Worm (Caenorhabditis elegans) whole organism, L4 larva: ENCODE measurements around the gene nhr-173.

ENCODE experiments used
- D1046.2 ChIP-seq: fragments of 200-800 bp; sonication (Bioruptor generic); IDR thresholded peaks from 2 replicates; pipeline ENCODE4 v1.3.6; 2022; ENCODE audit warnings: missing genetic modification characterization, missing compliant biosample characterization
- F10B5.3 ChIP-seq: sonication (generic microtip); optimal IDR thresholded peaks from 2 replicates; lab custom pipeline; 2016; ENCODE audit warnings: mild to moderate bottlenecking, missing genetic modification characterization, missing compliant biosample characterization
- F26F4.8 ChIP-seq: fragments of 200-800 bp; sonication (Bioruptor generic); conservative IDR thresholded peaks from 2 replicates; pipeline ENCODE4 v1.3.6; 2022; ENCODE audit warnings: missing genetic modification characterization, missing compliant biosample characterization
- F44E2.7 ChIP-seq: fragments of 200-800 bp; sonication (Bioruptor generic); IDR thresholded peaks from 2 replicates; pipeline ENCODE4 v2.1.2; 2022; ENCODE audit warnings: missing genetic modification characterization, missing compliant biosample characterization
- F49E8.2 ChIP-seq: sonication (generic microtip); optimal IDR thresholded peaks from 2 replicates; lab custom pipeline; 2016; ENCODE audit warnings: missing compliant biosample characterization, mild to moderate bottlenecking, missing genetic modification characterization, borderline replicate concordance
- T20F7.1 ChIP-seq: fragments of 200-800 bp; sonication (Bioruptor generic); optimal IDR thresholded peaks from 2 replicates; lab custom pipeline; 2018; ENCODE audit warnings: mild to moderate bottlenecking, missing genetic modification characterization, missing compliant biosample characterization
- Y5F2A.4 ChIP-seq: fragments of 200-800 bp; sonication (Bioruptor generic); optimal IDR thresholded peaks from 2 replicates; lab custom pipeline; 2018; ENCODE audit warnings: mild to moderate bottlenecking, missing genetic modification characterization, missing compliant biosample characterization
- Y75B8A.6 ChIP-seq: fragments of 200-800 bp; sonication (Bioruptor generic); IDR thresholded peaks from 2 replicates; pipeline ENCODE4 v1.3.6; 2022; ENCODE audit warnings: missing genetic modification reagents, missing genetic modification characterization, missing compliant biosample characterization
- ZK337.2 ChIP-seq: fragments of 200-800 bp; sonication (Bioruptor generic); IDR thresholded peaks from 2 replicates; pipeline ENCODE4 v1.3.6; 2022; ENCODE audit warnings: missing genetic modification reagents, missing genetic modification characterization, missing compliant biosample characterization
- aly-2 ChIP-seq: sonication (generic microtip); optimal IDR thresholded peaks from 2 replicates; lab custom pipeline; 2018; ENCODE audit warnings: missing biosample characterization, missing genetic modification characterization
- attf-4 ChIP-seq: sonication (generic microtip); optimal IDR thresholded peaks from 3 replicates; lab custom pipeline; 2017; ENCODE audit warnings: missing biosample characterization, missing genetic modification characterization
- ceh-44 ChIP-seq: fragments of 200-800 bp; sonication (Bioruptor generic); IDR thresholded peaks from 2 replicates; pipeline ENCODE4 v1.3.6; 2022; ENCODE audit warnings: missing genetic modification reagents, missing genetic modification characterization, missing compliant biosample characterization
- cey-2 ChIP-seq: sonication (generic microtip); optimal IDR thresholded peaks from 3 replicates; lab custom pipeline; 2017; ENCODE audit warnings: missing genetic modification characterization, mild to moderate bottlenecking, missing compliant biosample characterization, antibody characterized with exemption, borderline replicate concordance; ENCODE audit not compliant: insufficient read depth
- daf-12 ChIP-seq: fragments of 150-350 bp; optimal IDR thresholded peaks from 2 replicates; lab custom pipeline; 2014; ENCODE audit warnings: missing biosample characterization, missing genetic modification reagents, missing genetic modification characterization
- daf-16 ChIP-seq, 3 experiments: sonication (generic microtip); optimal IDR thresholded peaks; 2 replicates each; lab custom pipeline; 2016 to 2017; ENCODE audit warnings: missing genetic modification characterization in 3 of 3, missing genetic modification reagents in 3 of 3, mild to moderate bottlenecking in 2 of 3, missing compliant biosample characterization in 2 of 3, missing biosample characterization in 1 of 3, moderate library complexity in 1 of 3
- daf-8 ChIP-seq: fragments of 200-800 bp; sonication (Bioruptor generic); IDR thresholded peaks from 2 replicates; pipeline ENCODE4 v1.3.6; 2022; ENCODE audit warnings: missing genetic modification characterization, missing compliant biosample characterization
- dmd-6 ChIP-seq: fragments of 200-800 bp; sonication (Bioruptor generic); IDR thresholded peaks from 2 replicates; pipeline ENCODE4 v1.3.6; 2022; ENCODE audit warnings: missing genetic modification reagents, missing genetic modification characterization, missing compliant biosample characterization
- dmd-9 ChIP-seq: fragments of 200-800 bp; sonication (Bioruptor generic); IDR thresholded peaks from 2 replicates; pipeline ENCODE4 v1.3.6; 2022; ENCODE audit warnings: missing genetic modification reagents, missing genetic modification characterization, missing compliant biosample characterization
- dve-1 ChIP-seq: sonication (generic microtip); optimal IDR thresholded peaks from 2 replicates; lab custom pipeline; 2017; ENCODE audit warnings: antibody characterized with exemption, mild to moderate bottlenecking, missing genetic modification characterization, missing compliant biosample characterization; ENCODE audit not compliant: insufficient read depth
- egl-27 ChIP-seq: sonication (generic microtip); optimal IDR thresholded peaks from 3 replicates; lab custom pipeline; 2017; ENCODE audit warnings: missing biosample characterization, missing genetic modification reagents, missing genetic modification characterization
- fkh-10 ChIP-seq: fragments of 150-350 bp; optimal IDR thresholded peaks from 2 replicates; lab custom pipeline; 2014; ENCODE audit warnings: missing biosample characterization, missing genetic modification reagents, missing genetic modification characterization
- hif-1 ChIP-seq, 2 experiments: sonication (generic microtip); optimal IDR thresholded peaks; 2 replicates each; lab custom pipeline; 2016 to 2017; ENCODE audit warnings: missing compliant biosample characterization in 2 of 2, missing genetic modification characterization in 2 of 2, missing genetic modification reagents in 2 of 2, missing genotype in 2 of 2, mild to moderate bottlenecking in 1 of 2
- hlh-11 ChIP-seq: fragments of 200-800 bp; sonication (Bioruptor generic); optimal IDR thresholded peaks from 2 replicates; lab custom pipeline; 2018; ENCODE audit warnings: mild to moderate bottlenecking, missing genetic modification characterization, missing compliant biosample characterization
- lin-13 ChIP-seq: fragments of 150-350 bp; optimal IDR thresholded peaks from 2 replicates; lab custom pipeline; 2014; ENCODE audit warnings: missing biosample characterization, missing genetic modification reagents, missing genetic modification characterization
- lin-38 ChIP-seq: fragments of 200-800 bp; sonication (Bioruptor generic); IDR thresholded peaks from 2 replicates; pipeline ENCODE4 v1.3.6; 2022; ENCODE audit warnings: missing genetic modification reagents, missing genetic modification characterization, missing compliant biosample characterization
- madf-9 ChIP-seq: fragments of 200-800 bp; sonication (Bioruptor generic); conservative IDR thresholded peaks from 2 replicates; pipeline ENCODE4 v1.3.6; 2022; ENCODE audit warnings: missing genetic modification reagents, missing genetic modification characterization, missing compliant biosample characterization
- mep-1 ChIP-seq: fragments of 150-350 bp; sonication (generic microtip); optimal IDR thresholded peaks from 3 replicates; lab custom pipeline; 2014; ENCODE audit warnings: missing biosample characterization, missing genetic modification characterization
- mxl-2 ChIP-seq: fragments of 200-800 bp; sonication (Bioruptor generic); conservative IDR thresholded peaks from 2 replicates; pipeline ENCODE4 v1.3.6; 2022; ENCODE audit warnings: missing genetic modification reagents, missing genetic modification characterization, missing compliant biosample characterization
- mxl-3 ChIP-seq: fragments of 200-800 bp; sonication (Bioruptor generic); optimal IDR thresholded peaks from 2 replicates; lab custom pipeline; 2018; ENCODE audit warnings: mild to moderate bottlenecking, missing genetic modification characterization, missing compliant biosample characterization
- nhr-10 ChIP-seq: fragments of 150-350 bp; optimal IDR thresholded peaks from 2 replicates; lab custom pipeline; 2014; ENCODE audit warnings: missing biosample characterization, missing genetic modification characterization
- nhr-111 ChIP-seq: fragments of 200-800 bp; sonication (Bioruptor generic); optimal IDR thresholded peaks from 2 replicates; lab custom pipeline; 2018; ENCODE audit warnings: mild to moderate bottlenecking, missing genetic modification characterization, missing compliant biosample characterization
- nhr-28 ChIP-seq: fragments of 150-350 bp; optimal IDR thresholded peaks from 2 replicates; lab custom pipeline; 2014; ENCODE audit warnings: missing biosample characterization, missing genetic modification characterization
- nhr-42 ChIP-seq: fragments of 200-800 bp; sonication (Bioruptor generic); IDR thresholded peaks from 2 replicates; pipeline ENCODE4 v1.3.6; 2022; ENCODE audit warnings: missing genetic modification characterization, missing compliant biosample characterization
- nhr-6 ChIP-seq: fragments of 150-350 bp; optimal IDR thresholded peaks from 2 replicates; lab custom pipeline; 2014; ENCODE audit warnings: missing biosample characterization, missing genetic modification characterization
- php-3 ChIP-seq: fragments of 200-800 bp; sonication (Bioruptor generic); IDR thresholded peaks from 2 replicates; pipeline ENCODE4 v1.3.6; 2022; ENCODE audit warnings: missing genetic modification reagents, missing genetic modification characterization, missing compliant biosample characterization
- pqm-1 ChIP-seq: sonication (generic microtip); optimal IDR thresholded peaks from 2 replicates; lab custom pipeline; 2017; ENCODE audit warnings: missing biosample characterization, missing genetic modification characterization
- rbr-2 ChIP-seq: sonication (generic microtip); optimal IDR thresholded peaks from 2 replicates; lab custom pipeline; 2016; ENCODE audit warnings: missing genotype, missing genetic modification characterization, missing compliant biosample characterization
- sdz-12 ChIP-seq: fragments of 200-800 bp; sonication (Bioruptor generic); optimal IDR thresholded peaks from 2 replicates; lab custom pipeline; 2018; ENCODE audit warnings: mild to moderate bottlenecking, missing genetic modification characterization, missing compliant biosample characterization
- set-16 ChIP-seq: fragments of 200-800 bp; sonication (Bioruptor generic); IDR thresholded peaks from 2 replicates; pipeline ENCODE4 v1.3.6; 2022; ENCODE audit warnings: missing genetic modification reagents, missing genetic modification characterization, missing compliant biosample characterization
- skn-1 ChIP-seq: fragments of 150-350 bp; optimal IDR thresholded peaks from 2 replicates; lab custom pipeline; 2014; ENCODE audit warnings: missing biosample characterization, missing genetic modification characterization
- snpc-4 ChIP-seq: fragments of 150-350 bp; optimal IDR thresholded peaks from 2 replicates; lab custom pipeline; 2014; ENCODE audit warnings: missing biosample characterization, missing genetic modification characterization
- tag-97 ChIP-seq: fragments of 200-800 bp; sonication (Bioruptor generic); IDR thresholded peaks from 2 replicates; pipeline ENCODE4 v1.3.6; 2022; ENCODE audit warnings: missing genetic modification characterization, missing compliant biosample characterization
- unc-62 ChIP-seq, 3 experiments: fragments of 150-350 bp in 1 of 3; sonication (generic microtip); optimal IDR thresholded peaks in 2 of 3; peaks in 1 of 3; 1 replicate in 1 of 3; 2 replicates in 2 of 3; lab custom pipeline; 2014 to 2017; ENCODE audit warnings: missing biosample characterization in 3 of 3, missing genetic modification characterization in 3 of 3, missing genetic modification reagents in 3 of 3, missing genotype in 1 of 3
- vab-7 ChIP-seq: fragments of 200-800 bp; sonication (Bioruptor generic); IDR thresholded peaks from 2 replicates; pipeline ENCODE4 v1.3.6; 2022; ENCODE audit warnings: missing genetic modification reagents, missing genetic modification characterization, missing compliant biosample characterization
- ztf-11 ChIP-seq: fragments of 150-350 bp; optimal IDR thresholded peaks from 2 replicates; lab custom pipeline; 2014; ENCODE audit warnings: missing biosample characterization, missing genetic modification characterization

nhr-173 gene

DNA sequence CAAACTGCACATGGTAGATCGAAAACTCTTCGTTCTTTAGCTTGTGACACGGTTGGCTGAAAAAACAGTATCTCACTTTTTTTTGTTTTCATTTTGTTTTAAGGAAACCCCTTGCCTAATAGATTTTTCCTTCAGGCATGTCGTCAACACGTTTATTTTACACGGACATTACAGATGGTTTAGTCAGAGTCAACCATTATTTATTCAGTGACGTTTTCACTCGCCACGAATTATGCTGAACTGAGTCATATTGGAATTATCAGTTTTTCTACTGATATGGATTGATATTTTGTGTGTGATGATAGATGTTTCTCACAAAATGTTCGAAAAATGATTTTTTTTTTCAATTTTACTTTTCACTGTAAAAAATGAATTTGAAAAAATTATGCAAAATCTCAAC is 12.1 kb downstream of the nhr-173 start:
- peak; percentile 85 for TF ChIP-seq pqm-1 (tag; lab: Kevin White, UChicago)
- peak; percentile 54 for TF ChIP-seq dve-1
- no peak for TF ChIP-seq attf-4 (tag; lab: Kevin White, UChicago)
- peak; percentile 65 for TF ChIP-seq hlh-11
- no peak for TF ChIP-seq daf-16 (GFP tag; optimal IDR thresholded peaks at IDR 0.05; lab: Kevin White, UChicago)
- TF ChIP-seq daf-16 (tag; optimal IDR thresholded peaks at IDR 0.05; lab: Kevin White, UChicago): peak; percentile 91
- TF ChIP-seq ztf-11 (tag; lab: Kevin White, UChicago): no peak
- TF ChIP-seq skn-1 (tag; lab: Kevin White, UChicago): no peak
- no peak for TF ChIP-seq tag-97
- no peak for TF ChIP-seq F44E2.7
- no peak for TF ChIP-seq fkh-10
- peak; percentile 75 for TF ChIP-seq nhr-28 (tag; lab: Kevin White, UChicago)
- TF ChIP-seq sdz-12 (GFP tag; lab: Kevin White, UChicago): no peak
- TF ChIP-seq egl-27 (tag; lab: Kevin White, UChicago): no peak
- peak; percentile 66 for TF ChIP-seq dmd-6 (GFP tag; lab: Robert Waterston, UW)
- TF ChIP-seq nhr-42 (GFP tag; lab: Robert Waterston, UW): no peak

DNA sequence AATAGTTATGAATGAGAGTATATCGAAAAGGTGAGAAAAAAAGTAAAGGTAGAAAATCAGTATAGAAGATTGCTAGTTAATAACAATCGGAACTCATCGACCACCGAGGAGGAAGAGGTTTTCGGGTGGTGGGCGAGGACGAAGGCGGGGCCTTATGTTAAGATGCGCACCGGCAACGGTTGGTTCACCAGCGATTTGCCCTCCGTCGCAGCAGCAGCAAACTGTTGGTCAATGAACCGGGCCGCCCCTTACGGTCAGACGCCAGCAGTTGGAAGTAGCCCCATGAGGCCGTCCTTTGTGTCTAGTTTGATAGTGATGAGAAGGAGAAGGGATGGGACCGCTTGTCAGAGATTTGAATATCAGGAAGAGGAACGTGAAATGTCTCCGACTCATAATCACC is 13.6 kb downstream of the nhr-173 start, which contains the start of gene nhr-137:
nhr-137 (minus strand) TSS at position 101 of the 400 bp plus-strand sequence.
- TF ChIP-seq ZK337.2 (GFP tag; lab: Robert Waterston, UW) (no peak), set-16 (GFP tag; lab: Robert Waterston, UW) (peak; percentile 74), F26F4.8 (GFP tag; lab: Robert Waterston, UW) (0 out of 2 replicates have a peak, but pooled peaks have one; percentile 11)

DNA sequence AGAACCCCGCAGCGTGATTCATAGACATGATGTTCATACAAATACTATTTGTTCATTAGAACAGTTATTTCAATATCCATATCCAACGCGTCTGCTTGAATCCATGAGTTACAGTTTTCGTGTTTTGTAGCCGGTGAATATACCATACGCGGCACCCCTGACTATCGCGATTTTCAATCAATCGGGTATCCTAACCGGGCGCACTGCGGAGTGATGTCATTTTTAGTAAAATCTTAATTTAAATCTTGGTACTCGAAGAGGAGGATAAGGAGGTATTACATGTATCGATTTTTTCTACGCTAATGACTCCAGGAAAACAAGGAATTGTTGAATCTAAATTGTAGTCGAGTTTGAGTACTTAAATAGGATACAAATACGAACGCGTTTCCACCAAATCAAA is 14.0 kb downstream of the nhr-173 start:
- TF ChIP-seq vab-7: no peak
- TF ChIP-seq mxl-2 (GFP tag; lab: Robert Waterston, UW): no peak
- no peak for TF ChIP-seq mxl-3 (GFP tag; lab: Kevin White, UChicago)
- TF ChIP-seq mep-1 (tag; lab: Kevin White, UChicago): no peak
- no peak for TF ChIP-seq hlh-11
- TF ChIP-seq php-3 (GFP tag; lab: Robert Waterston, UW): no peak
- no peak for TF ChIP-seq Y5F2A.4 (GFP tag; lab: Kevin White, UChicago)
- no peak for TF ChIP-seq madf-9 (GFP tag; lab: Robert Waterston, UW)
- no peak for TF ChIP-seq Y75B8A.6 (GFP tag; lab: Robert Waterston, UW)
- TF ChIP-seq tag-97: no peak
- TF ChIP-seq lin-13 (GFP tag; lab: Kevin White, UChicago): no peak
- TF ChIP-seq F49E8.2 (tag; lab: Kevin White, UChicago): no peak
- TF ChIP-seq T20F7.1 (GFP tag; lab: Kevin White, UChicago): no peak
- no peak for TF ChIP-seq ceh-44 (GFP tag; lab: Robert Waterston, UW)

- TF ChIP-seq unc-62 (GFP tag; optimal IDR thresholded peaks at IDR 0.05 in 1 of 2; lab: Kevin White, UChicago): peak in 1 of 2 experiments; percentile 92
- no peak for TF ChIP-seq unc-62 (tag; optimal IDR thresholded peaks at IDR 0.05; lab: Kevin White, UChicago)
- no peak for TF ChIP-seq dmd-9 (GFP tag; lab: Robert Waterston, UW)
- TF ChIP-seq nhr-111 (GFP tag; lab: Kevin White, UChicago): no peak
These were observed 16.4 kb downstream of the nhr-173 start for ce11 chrX:6671717-6672116.

ce11 chrX:6672519-6672918 is 17.2 kb downstream of the nhr-173 start, which contains the start of gene col-172:
col-172 (plus strand) TSS chrX:6672819.
- no peak for TF ChIP-seq daf-8 (GFP tag; lab: Robert Waterston, UW)
- no peak for TF ChIP-seq aly-2 (tag; lab: Kevin White, UChicago)
- TF ChIP-seq rbr-2: no peak
- TF ChIP-seq nhr-10: no peak
- no peak for TF ChIP-seq tag-97
- no peak for TF ChIP-seq lin-38 (GFP tag; lab: Robert Waterston, UW)
- no peak for TF ChIP-seq set-16 (GFP tag; lab: Robert Waterston, UW)
- TF ChIP-seq egl-27 (tag; lab: Kevin White, UChicago): no peak
- no peak for TF ChIP-seq nhr-6
- no peak for TF ChIP-seq F10B5.3 (tag; lab: Kevin White, UChicago)
- TF ChIP-seq daf-12 (tag; lab: Kevin White, UChicago): no peak
- TF ChIP-seq cey-2 (tag; lab: Kevin White, UChicago): no peak
- no peak for TF ChIP-seq D1046.2
- no peak for TF ChIP-seq snpc-4
- TF ChIP-seq hif-1 (tag; optimal IDR thresholded peaks at IDR 0.05; lab: Kevin White, UChicago): no peak
